Worm (Caenorhabditis elegans) whole organism, mixed stage, embryonic: ENCODE results near the gene bed-1.

Experiments used
- flh-1 ChIP-seq: fragments of 200-800 bp; sonication (Bioruptor generic); optimal IDR thresholded peaks from 2 replicates; lab custom pipeline; 2018; ENCODE audit warnings: mild to moderate bottlenecking, missing genetic modification characterization, moderate library complexity, missing compliant biosample characterization
- nhr-12 ChIP-seq: fragments of 150-350 bp; optimal IDR thresholded peaks from 2 replicates; lab custom pipeline; 2014; ENCODE audit warnings: missing biosample characterization, missing genetic modification characterization
- snpc-4 ChIP-seq: fragments of 150-350 bp; optimal IDR thresholded peaks from 2 replicates; lab custom pipeline; 2014; ENCODE audit warnings: missing biosample characterization, missing genetic modification characterization
- ztf-11 ChIP-seq: fragments of 150-350 bp; optimal IDR thresholded peaks from 2 replicates; lab custom pipeline; 2014; ENCODE audit warnings: missing biosample characterization, missing genetic modification characterization

ce11 chrV:19125253-19125652 is 531 bp upstream of the bed-1 start:
- TF ChIP-seq flh-1 (GFP tag; lab: Kevin White, UChicago) (no peak), snpc-4 (tag; lab: Kevin White, UChicago) (no peak), ztf-11 (tag; lab: Kevin White, UChicago) (no peak), nhr-12 (tag; lab: Kevin White, UChicago) (no peak)
